Fruit fly (Drosophila melanogaster): ENCODE results near the gene CG4456.

Gene CG4456

DNA sequence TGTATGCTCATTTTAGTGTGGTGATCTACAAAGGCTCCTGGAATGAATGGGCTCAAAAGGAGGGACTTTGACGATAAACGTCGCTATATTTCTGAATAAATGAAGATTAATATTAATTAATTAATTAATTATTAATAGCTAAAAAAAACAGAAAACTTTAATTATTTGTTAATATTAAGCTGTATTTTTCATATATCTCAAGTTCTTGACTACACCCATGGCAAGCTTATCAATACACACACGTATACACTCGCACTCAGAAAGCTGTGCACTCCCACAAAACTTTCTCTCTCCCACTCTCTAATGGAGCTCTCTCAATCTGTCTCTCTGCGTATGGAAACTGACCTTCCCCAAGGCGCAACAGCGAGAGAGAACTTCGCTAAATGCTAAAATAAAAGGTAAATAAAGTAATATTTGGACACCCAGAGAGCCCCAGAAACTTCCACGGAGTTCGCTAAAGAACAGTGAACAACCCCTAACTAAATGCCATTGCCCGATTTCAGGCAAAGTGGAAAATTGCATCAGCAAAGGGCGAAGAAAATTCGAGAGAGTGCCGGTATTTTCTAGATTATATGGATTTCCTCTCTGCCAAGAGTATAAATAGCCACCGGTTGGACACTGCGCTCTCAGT lies 967 bp downstream of the CG4456 start:
- TF ChIP-seq pan (optimal IDR thresholded peaks at IDR 0.05) (no peak), CG8478 (optimal IDR thresholded peaks at IDR 0.05) (no peak), EcR (GFP tag; optimal IDR thresholded peaks at IDR 0.05) (peak; percentile 26 to 68), psq (optimal IDR thresholded peaks at IDR 0.05) (no peak), Dll (optimal IDR thresholded peaks at IDR 0.05) (no peak), usp (GFP tag; optimal IDR thresholded peaks at IDR 0.05) (no peak)

DNA sequence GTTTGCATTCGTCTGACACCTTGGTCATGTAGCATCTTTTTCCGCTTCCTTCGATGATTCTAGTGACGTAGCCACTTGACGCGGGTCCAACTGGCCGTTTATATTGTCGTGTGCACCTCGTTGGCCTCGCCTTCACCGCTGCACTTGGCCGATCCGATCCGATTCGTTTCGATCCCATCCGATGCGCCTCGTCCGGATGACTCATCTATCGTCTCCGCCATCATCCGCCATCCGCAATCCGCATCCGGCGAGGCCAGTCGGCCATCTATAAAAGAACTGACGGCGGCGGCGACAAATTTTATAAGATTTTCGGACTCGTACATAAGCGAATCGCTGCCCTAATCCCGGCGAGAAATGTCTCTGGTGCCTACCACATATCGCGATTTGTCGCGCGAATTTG lies 2.6 kb downstream of the CG4456 start, which contains the start of gene CG4461:
Gene CG4461, plus strand, starts transcription at position 301 of the 400 bp plus-strand sequence.
- no peak for TF ChIP-seq psq (optimal IDR thresholded peaks at IDR 0.05)
- TF ChIP-seq usp (GFP tag; optimal IDR thresholded peaks at IDR 0.05): no peak
- no peak for TF ChIP-seq CG8478 (optimal IDR thresholded peaks at IDR 0.05)
- no peak for TF ChIP-seq EcR (GFP tag; optimal IDR thresholded peaks at IDR 0.05)
- no peak for TF ChIP-seq pan (optimal IDR thresholded peaks at IDR 0.05)
- TF ChIP-seq Dll (optimal IDR thresholded peaks at IDR 0.05): no peak

DNA sequence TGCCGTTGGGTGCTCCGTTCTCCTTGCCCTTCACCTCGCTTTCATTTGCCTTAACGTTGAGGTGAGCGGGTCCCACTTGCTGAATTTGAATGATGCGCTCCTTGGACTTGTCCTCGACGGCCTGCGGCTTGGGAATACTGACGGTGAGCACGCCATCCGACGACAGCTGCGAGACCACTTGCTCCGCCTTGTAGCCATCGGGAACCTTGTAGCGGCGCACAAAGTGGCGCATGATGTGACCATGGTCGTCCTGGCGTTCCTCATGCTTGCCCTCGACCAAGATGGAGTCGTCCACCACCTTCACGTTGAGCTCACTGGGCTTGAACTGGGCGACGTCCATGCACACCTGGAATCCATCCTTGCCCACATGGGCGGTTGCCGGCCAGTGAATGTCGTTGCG lies 4.1 kb downstream of the CG4456 start:
- no peak for TF ChIP-seq usp (GFP tag; optimal IDR thresholded peaks at IDR 0.05)
- no peak for TF ChIP-seq psq (optimal IDR thresholded peaks at IDR 0.05)
- TF ChIP-seq pan (optimal IDR thresholded peaks at IDR 0.05): no peak
- no peak for TF ChIP-seq EcR (GFP tag; optimal IDR thresholded peaks at IDR 0.05)
- TF ChIP-seq CG8478 (optimal IDR thresholded peaks at IDR 0.05): no peak
- no peak for TF ChIP-seq Dll (optimal IDR thresholded peaks at IDR 0.05)

DNA sequence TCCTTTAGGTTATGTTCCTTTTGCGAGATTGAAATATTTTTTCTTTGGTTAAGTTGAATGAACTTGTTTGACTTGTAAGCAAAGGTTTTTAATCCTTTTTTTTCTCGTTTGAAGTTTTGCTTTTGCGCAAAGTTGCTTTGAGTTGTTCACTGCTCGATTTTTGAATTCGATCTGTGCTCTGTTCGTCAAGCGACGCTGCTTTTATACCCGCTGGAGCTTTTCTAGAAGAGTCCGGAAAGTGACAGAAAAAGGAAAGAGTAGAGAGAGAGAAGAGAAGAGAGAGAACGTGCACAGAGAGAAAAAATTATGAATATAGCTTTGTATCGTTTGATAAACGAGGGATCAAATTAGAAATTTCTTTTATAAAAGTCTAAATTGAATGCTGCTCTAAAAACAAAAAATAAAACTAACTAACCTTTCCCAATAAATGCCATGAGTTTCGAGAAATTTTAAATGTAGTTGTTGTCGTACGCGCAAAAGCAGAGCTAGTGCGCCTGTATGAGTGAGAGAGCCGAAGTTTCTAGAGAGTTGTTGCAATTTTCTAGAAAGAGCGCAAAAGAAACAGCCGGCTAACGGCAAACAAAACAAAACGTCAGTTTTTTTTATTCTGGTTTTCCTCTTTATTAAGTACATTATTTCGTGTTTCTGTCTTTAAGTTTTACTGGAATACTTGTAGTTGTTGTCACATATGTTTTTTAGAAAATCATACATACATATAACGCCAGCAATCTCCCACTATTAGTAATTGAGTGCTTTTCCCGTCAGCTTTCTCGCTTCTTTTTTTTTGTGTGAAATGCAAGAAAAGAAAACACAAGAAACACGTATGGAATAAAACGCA lies 4.9 kb downstream of the CG4456 start, which contains the start of gene Hsp26:
Gene Hsp26, minus strand, starts transcription at position 230 of the 838 bp plus-strand sequence.
- TF ChIP-seq EcR (GFP tag; optimal IDR thresholded peaks at IDR 0.05) (peak; percentile 74 to 96), usp (GFP tag; optimal IDR thresholded peaks at IDR 0.05) (no peak)

DNA sequence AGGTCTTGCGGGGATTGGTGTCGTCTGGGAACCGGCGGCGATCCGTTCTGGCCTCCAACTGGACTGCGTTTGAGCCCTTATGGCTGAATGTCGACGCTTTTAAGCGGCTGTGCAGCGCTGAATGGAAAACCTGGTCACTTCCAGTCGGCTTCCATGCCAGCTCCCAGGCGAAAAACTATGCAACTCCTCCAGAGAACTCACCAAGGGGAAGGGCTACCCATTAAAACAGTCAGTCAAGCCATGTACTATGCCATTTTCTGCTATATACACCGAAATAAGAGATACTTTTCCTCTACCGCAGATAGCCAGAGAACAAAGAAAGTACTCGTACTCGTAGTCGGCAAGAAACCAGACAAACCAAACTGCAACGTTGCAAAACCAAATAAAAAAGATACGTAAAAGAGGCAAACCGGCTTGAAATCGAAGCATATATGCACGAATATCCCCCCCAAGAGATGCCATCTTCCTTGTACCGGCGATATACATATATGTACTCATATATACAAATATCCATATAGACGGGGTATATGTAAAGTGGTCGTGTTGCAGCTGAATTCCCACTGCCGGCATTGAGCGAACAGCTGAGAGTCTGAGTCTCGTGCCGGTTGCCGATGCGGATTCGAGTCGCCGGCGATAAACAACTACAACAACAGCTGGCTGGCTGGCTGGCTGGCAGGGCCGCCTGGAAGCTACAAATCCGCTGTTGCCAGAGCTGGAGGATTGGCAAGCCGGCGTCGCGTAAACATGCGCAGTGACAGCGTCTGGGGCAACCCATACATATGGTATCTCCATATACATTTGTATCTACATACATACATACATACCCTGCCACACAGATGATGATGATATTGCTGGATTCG lies 7.2 kb downstream of the CG4456 start, which contains the start of gene Hsp67Ba:
Gene Hsp67Ba, minus strand, starts transcription at position 51 of the 860 bp plus-strand sequence.
- TF ChIP-seq Dll (optimal IDR thresholded peaks at IDR 0.05) (peak; percentile 20), EcR (GFP tag; optimal IDR thresholded peaks at IDR 0.05) (no peak)

DNA sequence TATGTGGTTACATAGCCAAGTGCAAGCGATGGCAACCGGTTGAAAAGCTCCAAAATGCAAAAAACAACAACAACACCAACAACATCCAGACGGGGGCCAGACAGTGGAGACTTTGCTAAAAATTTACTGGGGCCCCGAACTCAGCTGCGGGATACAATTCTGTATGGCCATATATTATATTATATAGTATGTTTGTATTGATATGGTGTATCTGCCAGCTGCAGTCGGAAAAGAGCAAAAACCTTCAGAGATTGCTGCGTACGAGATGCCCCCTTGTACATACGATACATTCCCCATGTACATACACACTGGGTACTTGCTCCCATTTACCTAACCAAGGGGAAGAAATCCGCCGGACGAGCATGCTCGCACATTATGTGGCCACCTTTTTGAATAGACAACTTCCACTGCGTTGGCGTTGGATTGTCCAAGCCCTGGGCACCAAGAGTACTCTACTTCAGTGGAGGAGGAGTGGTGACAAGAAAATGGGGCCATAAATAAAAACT lies 7.9 kb downstream of the CG4456 start:
- TF ChIP-seq usp (GFP tag; optimal IDR thresholded peaks at IDR 0.05): no peak
- no peak for TF ChIP-seq psq (optimal IDR thresholded peaks at IDR 0.05)
- TF ChIP-seq EcR (GFP tag; optimal IDR thresholded peaks at IDR 0.05): no peak
- TF ChIP-seq pan (optimal IDR thresholded peaks at IDR 0.05): no peak
- no peak for TF ChIP-seq Dll (optimal IDR thresholded peaks at IDR 0.05)
- no peak for TF ChIP-seq CG8478 (optimal IDR thresholded peaks at IDR 0.05)

DNA sequence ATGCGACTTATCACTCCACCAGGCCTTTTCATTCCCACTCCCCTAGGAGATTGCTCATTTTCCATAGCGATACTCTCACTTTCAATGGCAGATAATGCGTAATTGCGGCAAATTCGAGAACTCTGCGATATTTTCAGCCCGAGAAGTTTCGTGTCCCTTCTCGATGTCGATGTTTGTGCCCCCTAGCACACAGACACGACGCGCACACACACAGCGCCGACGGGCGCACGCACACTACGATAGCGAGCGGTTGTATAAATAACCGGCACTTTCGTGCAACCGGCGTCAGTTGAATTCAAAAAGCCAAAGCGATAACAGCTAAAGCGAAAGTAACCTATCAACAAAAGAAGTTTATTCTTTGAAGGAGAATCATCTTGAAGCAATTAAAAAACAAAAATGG lies 9.1 kb downstream of the CG4456 start, which contains the start of gene Hsp23:
Gene Hsp23, plus strand, starts transcription at position 281 of the 400 bp plus-strand sequence.
- TF ChIP-seq Dll (optimal IDR thresholded peaks at IDR 0.05): peak; percentile 18
- peak in 1 of 2 experiments; percentile 48 for TF ChIP-seq EcR (GFP tag; optimal IDR thresholded peaks at IDR 0.05)
- TF ChIP-seq usp (GFP tag; optimal IDR thresholded peaks at IDR 0.05): no peak
- no peak for TF ChIP-seq psq (optimal IDR thresholded peaks at IDR 0.05)
- no peak for TF ChIP-seq CG8478 (optimal IDR thresholded peaks at IDR 0.05)
- TF ChIP-seq pan (optimal IDR thresholded peaks at IDR 0.05): no peak

DNA sequence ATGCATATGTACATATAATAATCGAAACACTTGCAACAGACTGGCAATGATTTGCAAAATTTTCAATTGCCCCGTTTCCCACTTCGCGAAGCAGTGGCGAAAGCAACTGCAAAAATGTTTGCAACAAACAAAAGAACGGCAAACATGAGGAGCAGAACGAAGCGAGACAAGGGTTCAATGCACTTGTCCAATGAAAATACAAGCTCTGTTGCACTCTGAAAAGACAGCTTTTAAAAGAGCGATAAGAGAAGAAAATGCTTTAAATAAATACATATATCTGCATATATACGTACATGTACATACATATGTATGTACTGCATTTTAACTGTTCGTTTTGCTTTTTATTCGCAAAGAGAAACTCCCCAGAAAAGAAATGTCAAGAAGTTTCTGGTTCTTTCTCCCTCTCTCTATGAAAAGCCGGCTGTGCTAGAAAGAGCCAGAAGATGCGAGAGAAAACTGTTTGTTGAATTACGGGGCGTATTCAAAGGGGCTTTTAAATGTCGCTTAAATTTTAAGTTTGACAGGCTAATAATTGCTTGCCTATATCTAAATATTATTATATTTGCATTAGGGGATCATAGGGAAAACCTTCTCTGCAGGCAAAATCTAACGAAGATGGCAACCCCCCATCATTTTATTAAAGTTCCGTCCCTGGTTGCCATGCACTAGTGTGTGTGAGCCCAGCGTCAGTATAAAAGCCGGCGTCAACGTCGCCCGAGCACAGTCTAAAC lies 11.0 kb downstream of the CG4456 start, which contains the start of gene Hsp27:
Gene Hsp27, plus strand, starts transcription at position 719 of the 731 bp plus-strand sequence.
- TF ChIP-seq pan (optimal IDR thresholded peaks at IDR 0.05) (no peak), Dll (optimal IDR thresholded peaks at IDR 0.05) (no peak), CG8478 (optimal IDR thresholded peaks at IDR 0.05) (peak; percentile 42), EcR (GFP tag; optimal IDR thresholded peaks at IDR 0.05) (peak in 1 of 2 experiments; percentile 76), psq (optimal IDR thresholded peaks at IDR 0.05) (no peak), usp (GFP tag; optimal IDR thresholded peaks at IDR 0.05) (no peak)

DNA sequence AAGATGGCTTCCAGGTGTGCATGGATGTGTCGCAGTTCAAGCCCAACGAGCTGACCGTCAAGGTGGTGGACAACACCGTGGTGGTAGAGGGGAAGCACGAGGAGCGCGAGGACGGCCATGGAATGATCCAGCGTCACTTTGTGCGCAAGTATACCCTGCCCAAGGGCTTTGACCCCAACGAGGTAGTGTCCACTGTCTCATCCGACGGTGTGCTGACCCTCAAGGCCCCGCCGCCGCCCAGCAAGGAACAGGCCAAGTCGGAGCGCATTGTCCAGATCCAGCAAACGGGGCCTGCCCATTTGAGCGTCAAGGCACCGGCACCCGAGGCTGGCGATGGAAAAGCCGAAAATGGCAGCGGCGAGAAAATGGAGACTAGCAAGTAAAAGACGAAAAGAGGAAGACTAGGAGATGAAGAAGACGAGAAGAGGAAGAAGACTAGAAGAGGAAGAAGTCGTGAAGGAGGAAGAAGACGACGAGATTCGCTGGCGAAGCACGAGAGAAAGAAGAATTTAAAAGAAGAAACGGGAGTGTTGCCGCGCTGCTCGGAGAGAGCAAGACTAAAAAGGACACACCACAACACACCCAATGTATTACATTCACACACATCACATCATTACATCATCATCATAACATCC lies 12.0 kb downstream of the CG4456 start:
- no peak for TF ChIP-seq Dll (optimal IDR thresholded peaks at IDR 0.05)
- peak in 1 of 2 experiments; percentile 17 for TF ChIP-seq EcR (GFP tag; optimal IDR thresholded peaks at IDR 0.05)

DNA sequence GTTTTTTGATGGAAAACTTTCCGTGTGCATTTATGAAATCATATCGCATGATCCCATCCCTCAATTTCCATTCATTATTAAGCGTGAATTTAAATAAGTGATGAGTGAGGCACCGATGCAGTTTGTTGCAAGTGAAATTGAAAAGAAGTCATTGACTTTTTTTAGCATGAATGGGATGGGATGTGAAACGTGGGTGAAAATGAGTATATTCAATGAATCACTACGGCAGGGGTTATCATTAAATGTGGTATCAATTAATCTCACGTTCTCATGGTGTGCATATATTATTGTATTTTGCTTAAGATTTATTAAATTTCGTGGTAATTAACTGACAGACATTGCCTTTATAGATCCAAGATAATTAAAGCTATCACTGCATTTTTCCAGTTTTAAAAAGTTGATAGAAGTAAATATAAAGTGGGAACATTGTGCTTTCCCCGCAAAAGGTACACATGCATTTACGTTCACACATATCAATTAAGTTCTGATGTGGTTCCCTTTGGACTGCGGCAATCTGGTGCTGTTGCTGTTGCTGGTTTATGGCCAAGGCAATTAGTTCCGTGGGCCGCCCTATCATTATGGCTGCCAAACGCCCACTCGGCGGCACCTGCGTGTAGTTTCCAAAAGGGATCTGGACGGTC lies 18.9 kb downstream of the CG4456 start:
- no peak for TF ChIP-seq pan (optimal IDR thresholded peaks at IDR 0.05)
- TF ChIP-seq Dll (optimal IDR thresholded peaks at IDR 0.05): no peak
- TF ChIP-seq usp (GFP tag; optimal IDR thresholded peaks at IDR 0.05): no peak
- TF ChIP-seq CG8478 (optimal IDR thresholded peaks at IDR 0.05): no peak
- TF ChIP-seq EcR (GFP tag; optimal IDR thresholded peaks at IDR 0.05): no peak
- no peak for TF ChIP-seq psq (optimal IDR thresholded peaks at IDR 0.05)

Measured in whole organism.